Fruit fly (Drosophila melanogaster): ENCODE measurements around the gene CG9692.

The CG9692 gene

DNA sequence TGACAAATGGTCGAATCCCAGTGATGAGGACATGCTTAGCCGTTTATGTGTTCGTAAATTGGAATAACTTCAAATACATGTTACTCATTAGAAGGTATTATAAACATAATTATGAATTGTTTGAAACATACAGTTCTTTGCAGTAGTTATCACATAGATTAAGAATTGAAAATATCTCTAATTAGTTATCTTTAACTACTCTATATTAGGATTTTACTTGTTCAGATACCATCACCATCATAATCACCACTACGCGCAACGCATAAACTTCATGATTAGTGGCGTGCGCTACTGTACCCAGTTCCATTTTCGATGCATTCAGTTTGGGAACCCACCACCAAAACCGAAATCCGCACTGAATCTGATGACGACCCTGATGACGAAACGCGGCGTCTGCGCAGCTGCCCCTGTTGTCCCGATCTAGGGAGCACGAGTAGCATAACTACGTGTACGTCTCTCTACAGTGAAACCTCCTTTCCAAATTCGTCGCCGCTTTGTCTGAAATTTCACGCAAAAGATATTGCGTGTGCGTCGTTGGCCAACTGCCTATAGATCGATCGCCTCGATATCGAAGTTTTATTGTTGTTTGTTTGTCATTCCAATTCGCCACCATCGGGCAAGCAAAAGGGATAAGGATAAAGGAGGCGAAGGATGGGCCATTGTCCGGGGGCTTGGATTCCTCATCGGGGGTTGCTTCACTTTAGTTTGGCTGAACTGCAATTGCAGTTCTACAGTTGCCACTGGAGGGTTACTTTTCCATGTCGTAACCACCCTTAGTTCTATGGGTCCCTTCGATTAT lies 39.3 kb downstream of the CG9692 start:
- TF ChIP-seq CG18599 (GFP tag; optimal IDR thresholded peaks at IDR 0.05) = peak; percentile 13
- peak; percentile 72 for TF ChIP-seq CG18262 (tag; optimal IDR thresholded peaks at IDR 0.05)
- no peak for TF ChIP-seq mld (GFP tag; IDR thresholded peaks at IDR 0.05; ENCODE audit: partially characterized antibody)
- TF ChIP-seq Eip74EF (GFP tag; optimal IDR thresholded peaks at IDR 0.05) = no peak
- peak; percentile 50 for TF ChIP-seq Med (GFP tag)
- TF ChIP-seq Ssrp (tag; optimal IDR thresholded peaks at IDR 0.05) = no peak
- TF ChIP-seq phol (tag; optimal IDR thresholded peaks at IDR 0.05) = peak; percentile 61
- TF ChIP-seq kni (GFP tag; optimal IDR thresholded peaks at IDR 0.05) = peak; percentile 27
- peak; percentile 66 for TF ChIP-seq Xrp1 (GFP tag; IDR thresholded peaks at IDR 0.05)
- TF ChIP-seq CG7556 (GFP tag; optimal IDR thresholded peaks at IDR 0.05) = no peak
- TF ChIP-seq sens (GFP tag) = peak; percentile 94
- peak; percentile 60 for TF ChIP-seq CG14710 (tag; optimal IDR thresholded peaks at IDR 0.05)
- peak; percentile 76 for TF ChIP-seq CG15696 (tag; optimal IDR thresholded peaks at IDR 0.05)
- peak; percentile 23 for TF ChIP-seq CG8388 (GFP tag; optimal IDR thresholded peaks at IDR 0.05)
- peak; percentile 94 for TF ChIP-seq grau (tag; optimal IDR thresholded peaks at IDR 0.05)
- TF ChIP-seq CG17829 (tag; optimal IDR thresholded peaks at IDR 0.05) = peak; percentile 74
- peak; percentile 26 for TF ChIP-seq gem (tag; optimal IDR thresholded peaks at IDR 0.05)
- TF ChIP-seq CG2678 (tag; optimal IDR thresholded peaks at IDR 0.05) = peak; percentile 36
- no peak for TF ChIP-seq CG18764 (GFP tag; optimal IDR thresholded peaks at IDR 0.05)
- peak; percentile 33 for TF ChIP-seq zen (tag; optimal IDR thresholded peaks at IDR 0.05)
- 0 out of 2 replicates have a peak, but pooled peaks have one; percentile 23 for TF ChIP-seq CG10959 (GFP tag; IDR thresholded peaks at IDR 0.05)
- TF ChIP-seq CrebB (tag; optimal IDR thresholded peaks at IDR 0.05) = no peak
- peak in 1 of 3 experiments; percentile 62 for TF ChIP-seq lola (GFP tag; optimal IDR thresholded peaks at IDR 0.05)
- TF ChIP-seq gro (GFP tag; optimal IDR thresholded peaks at IDR 0.05) = no peak
- peak in 1 of 2 experiments; percentile 19 for TF ChIP-seq bsh (GFP tag; optimal IDR thresholded peaks at IDR 0.05)
- TF ChIP-seq D19A (tag; optimal IDR thresholded peaks at IDR 0.05) = peak; percentile 51
- TF ChIP-seq fd64A (GFP tag; optimal IDR thresholded peaks at IDR 0.05) = peak; percentile 0
- TF ChIP-seq stwl (tag; optimal IDR thresholded peaks at IDR 0.05) = peak; percentile 2
- no peak for TF ChIP-seq dimm (GFP tag; IDR thresholded peaks at IDR 0.05)
- no peak for TF ChIP-seq usp (GFP tag; optimal IDR thresholded peaks at IDR 0.05)
- TF ChIP-seq fd96Cb (tag; optimal IDR thresholded peaks at IDR 0.05) = peak; percentile 13
- TF ChIP-seq CG31441 (GFP tag; IDR thresholded peaks at IDR 0.05) = peak; percentile 46; the same call in 1 of the 2 replicates
- TF ChIP-seq CG12391 (tag; optimal IDR thresholded peaks at IDR 0.05) = peak; percentile 35
- TF ChIP-seq CG12299 (tag; optimal IDR thresholded peaks at IDR 0.05) = no peak
- peak; percentile 32 for TF ChIP-seq Spps (tag; optimal IDR thresholded peaks at IDR 0.05)
- TF ChIP-seq nom (GFP tag; optimal IDR thresholded peaks at IDR 0.05) = no peak
- TF ChIP-seq Sox100B (GFP tag; optimal IDR thresholded peaks at IDR 0.05) = peak; percentile 22
- peak; percentile 64 for TF ChIP-seq dmrt11E (tag; optimal IDR thresholded peaks at IDR 0.05)
- peak; percentile 13 for TF ChIP-seq Six4 (GFP tag; optimal IDR thresholded peaks at IDR 0.05)
- TF ChIP-seq CG10267 (tag; optimal IDR thresholded peaks at IDR 0.05) = peak; percentile 68
- peak in 1 of 2 experiments; percentile 0 for TF ChIP-seq Pdp1 (GFP tag; optimal IDR thresholded peaks at IDR 0.05)
- no peak for TF ChIP-seq CG5180 (GFP tag; optimal IDR thresholded peaks at IDR 0.05)
- peak; percentile 29 for TF ChIP-seq dmrt99B (tag; optimal IDR thresholded peaks at IDR 0.05)
- TF ChIP-seq CG7839 (tag; optimal IDR thresholded peaks at IDR 0.05) = peak; percentile 30
- no peak for TF ChIP-seq seq (GFP tag; IDR thresholded peaks at IDR 0.05)
- peak; percentile 63 for TF ChIP-seq CG9727 (GFP tag; optimal IDR thresholded peaks at IDR 0.05)
- no peak for TF ChIP-seq dan (GFP tag; IDR thresholded peaks at IDR 0.05)

Measured in whole organism, embryonic.